Fruit fly (Drosophila melanogaster): ENCODE data around the gene Aduk.

Aduk gene

dm6 chr3R:9353276-9353652, 18.8 kb upstream of the Aduk start (continued):
- peak; percentile 83 for TF ChIP-seq CG13775 (GFP tag; optimal IDR thresholded peaks at IDR 0.05)
- TF ChIP-seq CG18011 (GFP tag; optimal IDR thresholded peaks at IDR 0.05), result peak; percentile 45
- TF ChIP-seq gcm (GFP tag; optimal IDR thresholded peaks at IDR 0.05), result peak; percentile 89
- TF ChIP-seq nerfin-2 (GFP tag; IDR thresholded peaks at IDR 0.05; ENCODE audit: partially characterized antibody), result no peak
- TF ChIP-seq ato (GFP tag; IDR thresholded peaks at IDR 0.05; ENCODE audit: partially characterized antibody), result no peak
- TF ChIP-seq oc (tag; optimal IDR thresholded peaks at IDR 0.05), result peak; percentile 72
- peak; percentile 13 for TF ChIP-seq maf-S (GFP tag; optimal IDR thresholded peaks at IDR 0.05)
- no peak for TF ChIP-seq Dll (GFP tag; IDR thresholded peaks at IDR 0.05; ENCODE audit: partially characterized antibody)
- peak in 1 of 2 experiments; percentile 68 for TF ChIP-seq tll (GFP tag; optimal IDR thresholded peaks at IDR 0.05)
- TF ChIP-seq CG10462 (GFP tag; optimal IDR thresholded peaks at IDR 0.05), result peak; percentile 80
- no peak for TF ChIP-seq da (GFP tag; optimal IDR thresholded peaks at IDR 0.05)
- TF ChIP-seq bowl (GFP tag; IDR thresholded peaks at IDR 0.05), result no peak
- TF ChIP-seq schlank (tag; optimal IDR thresholded peaks at IDR 0.05), result peak; percentile 44
- TF ChIP-seq CG16863 (GFP tag; optimal IDR thresholded peaks at IDR 0.05), result peak; percentile 53
- no peak for TF ChIP-seq CG11085 (GFP tag; IDR thresholded peaks at IDR 0.05)
- no peak for TF ChIP-seq hbn (GFP tag; IDR thresholded peaks at IDR 0.05; ENCODE audit: partially characterized antibody)
- peak; percentile 44 for TF ChIP-seq Mes4 (GFP tag; optimal IDR thresholded peaks at IDR 0.05)
- peak; percentile 56 for TF ChIP-seq nom (GFP tag; optimal IDR thresholded peaks at IDR 0.05)
- TF ChIP-seq Sin3A (optimal IDR thresholded peaks at IDR 0.05), result no peak
- TF ChIP-seq CG12236 (GFP tag; optimal IDR thresholded peaks at IDR 0.05), result no peak
- no peak for TF ChIP-seq HLH4C (GFP tag; IDR thresholded peaks at IDR 0.05; ENCODE audit: partially characterized antibody)
- TF ChIP-seq wor (GFP tag; IDR thresholded peaks at IDR 0.05), result no peak
- TF ChIP-seq CG7556 (GFP tag; optimal IDR thresholded peaks at IDR 0.05), result peak; percentile 94
- TF ChIP-seq CG9437 (GFP tag; optimal IDR thresholded peaks at IDR 0.05), result peak; percentile 87
- TF ChIP-seq mam (GFP tag; optimal IDR thresholded peaks at IDR 0.05), result peak; percentile 38
- peak; percentile 80 for TF ChIP-seq CG6254 (GFP tag; optimal IDR thresholded peaks at IDR 0.05)
- peak; percentile 66 for TF ChIP-seq onecut (GFP tag; IDR thresholded peaks at IDR 0.05)
- TF ChIP-seq sens (GFP tag), result peak; percentile 97
- TF ChIP-seq Atf6 (GFP tag; IDR thresholded peaks at IDR 0.05), result no peak
- TF ChIP-seq Lpt (GFP tag; optimal IDR thresholded peaks at IDR 0.05), result no peak
- no peak for TF ChIP-seq amos (GFP tag; IDR thresholded peaks at IDR 0.05; ENCODE audit: partially characterized antibody)
- TF ChIP-seq trh (GFP tag; optimal IDR thresholded peaks at IDR 0.05), result peak; percentile 36
- no peak for TF ChIP-seq inv (GFP tag; IDR thresholded peaks at IDR 0.05; ENCODE audit: partially characterized antibody)
- peak; percentile 84 for TF ChIP-seq ind (GFP tag; optimal IDR thresholded peaks at IDR 0.05)
- no peak for TF ChIP-seq sc (optimal IDR thresholded peaks at IDR 0.05)
- TF ChIP-seq sc (GFP tag; optimal IDR thresholded peaks at IDR 0.05), result peak; percentile 81
- TF ChIP-seq fd96Cb (tag; optimal IDR thresholded peaks at IDR 0.05), result peak; percentile 90
- TF ChIP-seq CG32772 (GFP tag; IDR thresholded peaks at IDR 0.05), result no peak
- no peak for TF ChIP-seq CG11696 (GFP tag; IDR thresholded peaks at IDR 0.05)
- no peak for TF ChIP-seq aop (GFP tag; IDR thresholded peaks at IDR 0.05)
- TF ChIP-seq Ssrp (tag; optimal IDR thresholded peaks at IDR 0.05), result peak; percentile 88
- TF ChIP-seq CG14441 (GFP tag; IDR thresholded peaks at IDR 0.05), result no peak
- TF ChIP-seq CG8089 (GFP tag; optimal IDR thresholded peaks at IDR 0.05), result peak; percentile 9
- TF ChIP-seq CG4707 (GFP tag; optimal IDR thresholded peaks at IDR 0.05), result peak; percentile 52
- TF ChIP-seq dpn (GFP tag; optimal IDR thresholded peaks at IDR 0.05), result peak; percentile 56 to 84
- TF ChIP-seq ftz-f1 (GFP tag; optimal IDR thresholded peaks at IDR 0.05), result no peak
- TF ChIP-seq CG14860 (GFP tag; IDR thresholded peaks at IDR 0.05; ENCODE audit: partially characterized antibody), result no peak
- no peak for TF ChIP-seq Neu2 (GFP tag; optimal IDR thresholded peaks at IDR 0.05; ENCODE audit: borderline replicate concordance)
- no peak for TF ChIP-seq ken (GFP tag; IDR thresholded peaks at IDR 0.05)
- no peak for TF ChIP-seq Ravus (GFP tag; IDR thresholded peaks at IDR 0.05)
- peak; percentile 90 for TF ChIP-seq D19A (tag; optimal IDR thresholded peaks at IDR 0.05)
- TF ChIP-seq H2.0 (GFP tag; IDR thresholded peaks at IDR 0.05), result no peak

Measured in whole organism, embryonic.